Fruit fly (Drosophila melanogaster): ENCODE data around the gene Clp.

Gene Clp

DNA sequence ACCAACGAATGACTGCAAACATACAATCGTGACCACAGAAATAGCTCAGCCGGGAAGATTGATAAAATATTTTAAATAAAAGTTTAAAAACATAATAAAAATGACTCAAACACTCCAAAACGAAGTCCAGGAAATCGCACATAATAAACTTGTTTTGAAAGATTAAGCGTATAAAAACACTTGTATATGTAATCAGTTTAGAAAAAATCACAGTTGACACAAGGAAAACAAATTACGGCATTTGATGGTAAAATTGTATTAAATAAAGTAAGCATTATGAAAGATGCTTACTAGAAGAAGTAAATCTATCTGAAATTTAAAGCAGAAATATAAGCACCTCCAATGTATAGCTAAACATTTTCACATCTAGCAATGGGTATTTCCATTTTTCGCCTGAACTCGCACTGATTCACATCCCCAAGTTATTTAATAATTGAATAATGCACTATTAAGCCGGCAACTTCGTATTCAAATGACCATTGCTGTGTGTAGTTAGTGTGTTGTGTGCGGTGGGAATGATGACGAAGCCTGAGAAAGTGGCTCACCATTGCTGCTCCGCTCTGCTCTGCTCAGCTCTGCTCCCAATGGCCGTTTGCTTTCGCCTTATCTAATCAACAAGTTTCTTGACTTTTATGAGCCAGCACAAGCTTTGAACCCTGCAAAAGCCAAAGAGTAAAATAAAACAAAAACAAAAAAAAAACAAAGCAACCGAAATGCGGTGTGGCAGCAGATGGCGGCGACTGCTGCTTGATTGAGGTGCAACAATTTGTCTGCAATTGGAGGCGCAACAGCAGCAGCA is 27.6 kb downstream of the Clp start (continued):
- TF ChIP-seq Usf (GFP tag; optimal IDR thresholded peaks at IDR 0.05) (no peak), stc (GFP tag; IDR thresholded peaks at IDR 0.05) (no peak), CG15011 (GFP tag; optimal IDR thresholded peaks at IDR 0.05) (no peak), Vsx1 (GFP tag; optimal IDR thresholded peaks at IDR 0.05) (no peak), Dfd (GFP tag; optimal IDR thresholded peaks at IDR 0.05) (no peak), yki (optimal IDR thresholded peaks at IDR 0.05) (no peak), CG11696 (GFP tag; IDR thresholded peaks at IDR 0.05) (peak; percentile 62; the same call in 1 of the 2 replicates), CG4617 (GFP tag; optimal IDR thresholded peaks at IDR 0.05; ENCODE audit: borderline replicate concordance) (no peak), knrl (GFP tag; IDR thresholded peaks at IDR 0.05; ENCODE audit: partially characterized antibody) (no peak), da (GFP tag; optimal IDR thresholded peaks at IDR 0.05) (no peak), CG2678 (tag; optimal IDR thresholded peaks at IDR 0.05) (peak; percentile 36), zen2 (GFP tag; IDR thresholded peaks at IDR 0.05; ENCODE audit: partially characterized antibody) (no peak), CG9437 (GFP tag; optimal IDR thresholded peaks at IDR 0.05) (peak; percentile 32), CG7745 (tag; optimal IDR thresholded peaks at IDR 0.05) (no peak), gsb (GFP tag; IDR thresholded peaks at IDR 0.05) (no peak), CG7987 (GFP tag; optimal IDR thresholded peaks at IDR 0.05) (no peak), CG11504 (tag; optimal IDR thresholded peaks at IDR 0.05) (peak; percentile 55), hbn (GFP tag; IDR thresholded peaks at IDR 0.05; ENCODE audit: partially characterized antibody) (no peak), dmrt11E (tag; optimal IDR thresholded peaks at IDR 0.05) (no peak), Hand (GFP tag; optimal IDR thresholded peaks at IDR 0.05) (no peak), schlank (tag; optimal IDR thresholded peaks at IDR 0.05) (no peak), Oli (tag; optimal IDR thresholded peaks at IDR 0.05) (peak; percentile 53), CG16779 (GFP tag; IDR thresholded peaks at IDR 0.05) (no peak), zfh1 (GFP tag; IDR thresholded peaks at IDR 0.05) (no peak), Dip3 (GFP tag; optimal IDR thresholded peaks at IDR 0.05) (no peak), onecut (GFP tag; IDR thresholded peaks at IDR 0.05) (no peak), H2.0 (GFP tag; IDR thresholded peaks at IDR 0.05) (no peak), Med (GFP tag) (no peak), CG12659 (GFP tag; optimal IDR thresholded peaks at IDR 0.05) (peak; percentile 11), Six4 (GFP tag; optimal IDR thresholded peaks at IDR 0.05) (no peak), dpn (GFP tag; optimal IDR thresholded peaks at IDR 0.05) (peak in 1 of 2 experiments; percentile 13), CG6254 (GFP tag; optimal IDR thresholded peaks at IDR 0.05) (no peak), CG2202 (tag; optimal IDR thresholded peaks at IDR 0.05) (no peak), nerfin-1 (tag; optimal IDR thresholded peaks at IDR 0.05) (no peak), inv (GFP tag; IDR thresholded peaks at IDR 0.05; ENCODE audit: partially characterized antibody) (no peak), sd (tag; optimal IDR thresholded peaks at IDR 0.05) (no peak), GATAe (GFP tag; conservative IDR thresholded peaks at IDR 0.05) (no peak), CG2889 (GFP tag; IDR thresholded peaks at IDR 0.05) (no peak), sug (tag; optimal IDR thresholded peaks at IDR 0.05) (no peak), CG2712 (tag; optimal IDR thresholded peaks at IDR 0.05) (peak; percentile 26), CG4424 (GFP tag; optimal IDR thresholded peaks at IDR 0.05) (peak; percentile 23), Sry-β (GFP tag; optimal IDR thresholded peaks at IDR 0.05) (no peak), cas (GFP tag; IDR thresholded peaks at IDR 0.05) (no peak), grau (tag; optimal IDR thresholded peaks at IDR 0.05) (peak; percentile 10), amos (GFP tag; IDR thresholded peaks at IDR 0.05; ENCODE audit: partially characterized antibody) (no peak), CG6765 (GFP tag; optimal IDR thresholded peaks at IDR 0.05) (no peak), CG13624 (GFP tag; optimal IDR thresholded peaks at IDR 0.05) (no peak), TFAM (GFP tag; optimal IDR thresholded peaks at IDR 0.05) (no peak), CG6654 (GFP tag; optimal IDR thresholded peaks at IDR 0.05) (peak; percentile 1)
